Fruit fly (Drosophila melanogaster) S2 (cell line): Measurements from ENCODE around the gene slmb.
A peak's percentile ranks its signal among the peaks of the same experiment; 100 is the strongest.

Experiments used
- CG8478 ChIP-seq: fragments of >200 bp; optimal IDR thresholded peaks from 2 replicates; lab custom pipeline; 2018
- CTCF ChIP-seq, 2 experiments: fragments of >200 bp; optimal IDR thresholded peaks; 2 replicates each; lab custom pipeline; 2018

The slmb gene

DNA sequence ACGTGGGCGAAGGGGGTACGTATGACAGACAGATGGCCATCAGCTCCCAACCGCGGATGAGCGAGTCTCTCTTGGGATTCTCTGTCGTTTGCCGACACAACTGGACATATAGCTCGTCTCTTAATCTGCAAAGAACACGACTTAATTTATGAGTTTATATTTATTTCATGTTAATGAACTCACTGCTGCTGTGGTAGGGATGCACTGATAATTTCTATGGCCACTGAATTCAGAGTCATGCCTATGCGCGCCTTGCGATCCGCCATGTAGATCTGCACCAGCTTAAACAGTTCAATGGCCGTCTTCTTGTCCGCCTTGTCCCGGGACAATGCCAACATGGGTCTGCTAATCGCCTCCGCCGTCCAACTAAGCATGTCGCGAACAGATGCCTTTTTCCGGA, 42.3 kb downstream of the slmb start:
- no peak for TF ChIP-seq CG8478
- no peak for TF ChIP-seq CTCF (optimal IDR thresholded peaks at IDR 0.05; lab: Kevin White, UChicago)

DNA sequence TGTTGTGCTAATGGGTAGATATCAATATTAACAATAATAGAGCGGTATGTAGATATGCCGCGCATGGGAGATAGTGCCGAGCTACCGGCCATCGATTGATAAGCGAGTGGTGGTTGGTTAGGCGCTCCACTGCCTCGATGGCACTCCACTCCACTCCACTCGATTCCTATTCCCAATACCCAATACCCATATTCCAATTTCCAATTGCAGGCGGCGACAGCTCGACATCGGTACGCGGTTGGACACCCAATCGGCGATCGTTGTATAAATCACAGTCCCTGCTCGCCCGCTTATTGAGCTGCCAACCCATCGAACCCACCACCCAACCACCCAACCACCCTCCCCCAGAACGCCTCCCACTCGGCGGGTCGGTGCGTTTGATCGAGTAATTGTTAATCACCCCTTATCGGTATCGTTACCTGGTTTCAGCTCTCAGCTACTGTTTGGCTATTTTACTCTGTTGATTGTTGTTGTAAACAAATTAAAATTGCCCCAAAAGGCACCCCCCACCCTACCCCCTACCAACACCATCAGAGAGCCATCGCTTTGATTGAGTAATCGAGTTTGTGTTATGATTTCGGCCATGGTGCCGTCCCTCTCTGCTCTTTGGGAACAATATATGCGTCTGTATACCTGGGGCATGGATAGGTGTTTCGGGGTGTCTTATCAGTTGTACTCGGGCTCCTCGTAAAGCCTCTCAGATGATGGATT, 46.3 kb downstream of the slmb start, which contains the start of gene HHEX:
TSS of gene HHEX (minus strand) at position 51 of the 711 bp plus-strand sequence.
- no peak for TF ChIP-seq CTCF (optimal IDR thresholded peaks at IDR 0.05; lab: Kevin White, UChicago)
- no peak for TF ChIP-seq CG8478

DNA sequence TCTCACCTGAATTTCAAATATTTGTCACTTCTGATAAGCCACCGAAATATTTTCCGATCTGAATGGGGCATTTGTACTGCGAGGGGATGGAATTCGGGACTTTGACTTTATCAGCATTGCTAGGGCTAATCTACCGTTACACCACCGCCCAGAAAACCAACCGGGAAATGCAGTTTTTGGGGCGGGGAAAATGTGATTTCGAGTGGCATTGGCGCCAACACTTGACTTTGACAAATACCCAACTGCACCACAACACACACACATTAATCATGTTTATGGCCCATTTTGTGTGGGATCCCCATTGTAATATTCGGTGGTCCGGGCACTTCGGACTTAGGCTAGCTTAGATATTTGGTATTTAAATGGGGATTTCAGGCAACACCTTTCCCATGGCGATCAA, 48.3 kb downstream of the slmb start:
- no peak for TF ChIP-seq CG8478
- no peak for TF ChIP-seq CTCF (optimal IDR thresholded peaks at IDR 0.05; lab: Kevin White, UChicago)

DNA sequence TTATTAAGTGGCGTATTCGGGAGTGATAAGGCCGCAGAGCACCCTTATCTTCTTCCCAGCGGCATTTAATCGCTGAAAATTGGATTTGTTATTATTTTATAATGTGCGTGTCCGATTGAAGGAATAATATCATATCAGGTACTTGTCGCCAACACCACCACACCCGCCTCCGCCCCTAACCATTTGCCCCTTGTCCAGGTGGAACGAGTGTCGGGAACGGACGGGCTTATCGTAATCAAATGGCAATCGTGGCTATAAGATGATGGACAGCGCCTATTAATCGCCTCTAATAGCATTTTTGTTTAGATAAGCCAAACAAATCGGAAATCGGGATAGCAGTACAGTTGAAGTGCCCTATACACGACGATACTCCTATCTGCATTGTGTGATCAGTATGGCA, 49.1 kb downstream of the slmb start:
- no peak for TF ChIP-seq CG8478
- no peak for TF ChIP-seq CTCF (optimal IDR thresholded peaks at IDR 0.05; lab: Kevin White, UChicago)

DNA sequence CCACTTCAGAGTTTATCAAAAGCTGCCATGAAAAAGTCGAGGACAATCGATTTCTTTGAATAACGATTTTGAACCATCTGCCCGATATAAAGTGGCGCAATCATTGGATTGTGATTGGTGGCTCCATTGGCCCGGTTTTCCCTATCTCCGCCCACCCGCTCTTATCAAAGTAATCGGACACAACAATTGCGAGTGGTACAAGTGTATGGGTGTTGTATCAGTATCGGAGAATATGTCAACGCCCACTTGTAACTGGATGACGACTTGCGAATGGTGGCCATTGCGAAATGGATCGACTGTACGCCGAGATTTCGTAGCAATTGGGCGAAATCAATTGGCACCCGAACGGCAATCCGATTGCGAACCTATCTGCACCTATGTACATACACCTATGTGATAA, 49.7 kb downstream of the slmb start:
- TF ChIP-seq CTCF (optimal IDR thresholded peaks at IDR 0.05; lab: Kevin White, UChicago) (no peak), CG8478 (no peak)

DNA sequence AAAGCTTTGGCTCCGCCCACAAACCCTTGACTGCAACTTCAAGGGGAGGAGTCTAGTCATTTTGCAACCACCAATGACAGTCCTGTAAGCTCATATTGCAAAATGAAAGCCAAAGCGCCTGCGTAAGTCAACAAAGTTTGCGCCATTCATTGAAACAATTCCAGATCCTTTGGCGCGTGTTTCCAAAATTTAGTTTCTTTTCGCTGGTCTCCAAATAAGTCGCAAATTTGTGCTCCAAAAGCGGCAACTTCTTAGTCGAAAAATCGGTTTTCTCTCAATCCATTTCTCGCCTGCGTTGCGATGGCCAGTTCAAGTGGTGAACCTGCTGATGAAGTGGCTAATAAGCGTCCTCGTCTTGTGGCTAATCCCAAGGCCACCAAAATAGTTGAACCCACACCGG, 53.6 kb downstream of the slmb start, which contains the start of gene dmrt93B:
TSS of gene dmrt93B (plus strand) at position 301 of the 400 bp plus-strand sequence.
- TF ChIP-seq CG8478 (no peak), CTCF (optimal IDR thresholded peaks at IDR 0.05; lab: Kevin White, UChicago) (no peak)

DNA sequence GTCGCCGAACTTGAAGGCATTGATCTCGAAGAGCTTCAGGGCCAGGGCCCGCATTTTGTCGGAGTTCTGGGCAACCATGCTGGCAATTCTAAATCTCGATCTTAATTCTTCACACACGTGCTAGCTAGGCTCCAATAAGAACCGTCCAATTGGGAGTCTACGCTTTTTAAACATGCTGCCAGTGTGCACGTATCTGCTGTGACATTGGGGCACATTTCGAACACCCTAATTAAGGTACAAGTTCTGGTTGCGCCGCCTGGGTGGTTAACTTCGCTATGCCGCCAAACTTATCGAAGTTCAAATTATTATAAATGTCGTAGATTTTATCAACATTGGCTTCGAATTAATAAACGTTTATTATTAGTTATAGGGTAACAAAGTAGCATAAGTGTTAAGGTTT, 54.1 kb downstream of the slmb start, which contains the start of gene r-l:
TSS of gene r-l (minus strand) at position 179 of the 400 bp plus-strand sequence.
- TF ChIP-seq CG8478 (no peak), CTCF (optimal IDR thresholded peaks at IDR 0.05; lab: Kevin White, UChicago) (peak; percentile 30 to 49)

DNA sequence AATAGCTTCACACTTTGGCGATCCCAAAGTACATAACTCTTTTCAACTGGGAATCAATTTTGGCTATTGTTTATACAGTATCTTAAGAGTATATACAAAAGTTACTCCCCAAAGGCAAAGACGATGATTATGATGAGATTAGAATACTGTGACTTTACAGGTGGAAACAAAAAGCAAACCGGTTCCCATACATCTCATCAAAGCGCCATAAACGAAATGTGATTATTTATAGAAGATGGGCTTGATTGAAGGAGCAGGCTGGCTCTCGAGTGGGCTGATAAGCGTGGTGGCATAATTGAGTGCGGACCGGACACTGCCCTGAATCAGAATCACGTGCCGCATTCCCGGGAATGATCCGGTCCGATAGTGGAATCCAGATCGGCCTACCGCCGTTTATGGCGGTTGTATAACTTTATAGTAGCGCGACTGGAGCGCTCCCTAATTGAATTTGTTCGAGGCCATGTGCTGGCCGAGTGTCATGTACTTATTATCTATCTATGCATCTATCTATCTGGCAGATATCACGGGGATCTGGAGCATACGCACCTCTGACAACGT, 55.3 kb downstream of the slmb start:
- TF ChIP-seq CG8478, result no peak
- TF ChIP-seq CTCF (optimal IDR thresholded peaks at IDR 0.05; lab: Kevin White, UChicago), result no peak

DNA sequence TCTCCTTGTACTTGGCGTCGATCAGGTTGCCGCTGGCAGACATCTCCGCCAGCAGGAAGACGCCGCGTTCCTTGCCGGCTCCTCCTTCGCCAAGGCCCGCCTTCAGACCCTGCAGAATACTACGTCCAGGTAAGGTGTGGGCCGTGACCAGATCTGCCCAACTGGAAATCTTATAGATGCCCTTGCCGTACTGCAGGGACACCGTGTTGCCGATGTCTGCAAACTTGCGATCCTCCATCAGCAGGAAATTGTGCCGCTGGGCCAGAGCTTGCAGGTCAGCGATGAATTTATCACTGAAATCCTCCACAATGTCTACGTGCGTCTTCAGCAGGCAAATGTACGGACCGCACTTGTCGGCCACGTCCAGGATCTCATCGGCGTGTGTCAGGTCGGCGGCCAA, 56.0 kb downstream of the slmb start:
- TF ChIP-seq CG8478 (no peak), CTCF (optimal IDR thresholded peaks at IDR 0.05; lab: Kevin White, UChicago) (no peak)

DNA sequence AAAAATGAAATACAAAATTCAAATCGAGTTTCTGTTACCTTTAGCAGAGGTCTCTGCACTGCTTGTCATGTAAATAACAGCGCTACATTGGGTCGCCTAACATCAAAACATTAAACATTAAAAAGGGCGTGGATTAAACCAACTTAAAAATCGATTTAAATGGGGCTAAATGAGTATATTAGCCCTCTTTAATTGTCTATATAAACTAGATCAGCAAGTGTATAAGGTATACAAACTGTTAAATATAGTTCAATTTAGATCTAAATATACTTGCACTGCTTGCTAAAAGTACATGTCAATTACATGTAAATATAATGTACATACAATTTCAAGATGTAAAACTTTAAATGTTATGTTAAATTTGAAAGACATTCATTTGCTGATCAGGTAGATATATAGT, 57.5 kb downstream of the slmb start:
- peak in 1 of 2 experiments; percentile 2 for TF ChIP-seq CTCF (optimal IDR thresholded peaks at IDR 0.05; lab: Kevin White, UChicago)
- TF ChIP-seq CG8478, result no peak
